Fruit fly (Drosophila melanogaster) whole organism: ENCODE measurements around the gene Rat1.
A peak's percentile ranks its signal among the peaks of the same experiment; 100 is the strongest.

ENCODE experiments used
- CG8478 ChIP-seq: fragments of >200 bp; optimal IDR thresholded peaks from 2 replicates; lab custom pipeline; 2018; ENCODE audit warnings: inconsistent platforms
- Dll ChIP-seq: fragments of >200 bp; optimal IDR thresholded peaks from 2 replicates; lab custom pipeline; 2017
- EcR ChIP-seq, 2 experiments: fragments of >200 bp; optimal IDR thresholded peaks; 2 replicates each; lab custom pipeline; 2017; ENCODE audit warnings: missing biosample characterization in 2 of 2, missing genetic modification characterization in 2 of 2, missing genetic modification reagents in 2 of 2
- pan ChIP-seq: fragments of >200 bp; optimal IDR thresholded peaks from 2 replicates; lab custom pipeline; 2017
- psq ChIP-seq: fragments of >200 bp; optimal IDR thresholded peaks from 2 replicates; lab custom pipeline; 2017
- usp ChIP-seq: fragments of >200 bp; optimal IDR thresholded peaks from 2 replicates; lab custom pipeline; 2017; ENCODE audit warnings: missing biosample characterization, missing genetic modification characterization, mixed read lengths

Rat1 gene

dm6 chr2L:6907761-6908160, at the start of gene Rat1, which contains the start of gene Polr1F:
Gene Rat1 (plus strand): TSS chr2L:6908083.
Gene Polr1F (minus strand): TSS chr2L:6907844.
- no peak for TF ChIP-seq usp (GFP tag; lab: Kevin White, UChicago)
- no peak for TF ChIP-seq EcR (GFP tag; optimal IDR thresholded peaks at IDR 0.05; lab: Kevin White, UChicago)
- TF ChIP-seq psq = no peak
- no peak for TF ChIP-seq CG8478

dm6 chr2L:6868178-6868867, 39.6 kb upstream of the Rat1 start:
- TF ChIP-seq Dll (lab: Kevin White, UChicago) (no peak), CG8478 (no peak), pan (lab: Kevin White, UChicago) (no peak), psq (no peak), usp (GFP tag; lab: Kevin White, UChicago) (no peak)

- no peak for TF ChIP-seq CG8478
- no peak for TF ChIP-seq Dll (lab: Kevin White, UChicago)
- no peak for TF ChIP-seq psq
- TF ChIP-seq usp (GFP tag; lab: Kevin White, UChicago) = no peak
- no peak for TF ChIP-seq pan (lab: Kevin White, UChicago)
- no peak for TF ChIP-seq EcR (GFP tag; optimal IDR thresholded peaks at IDR 0.05; lab: Kevin White, UChicago)
Measured at dm6 chr2L:6870289-6870688, 37.6 kb upstream of the Rat1 start, which contains the start of gene Nha1. Gene Nha1 (minus strand): TSS chr2L:6870389.

dm6 chr2L:6870777-6871176, 37.1 kb upstream of the Rat1 start:
- TF ChIP-seq EcR (GFP tag; optimal IDR thresholded peaks at IDR 0.05; lab: Kevin White, UChicago) (no peak), Dll (lab: Kevin White, UChicago) (no peak), psq (no peak), usp (GFP tag; lab: Kevin White, UChicago) (no peak), pan (lab: Kevin White, UChicago) (no peak), CG8478 (no peak)

- no peak for TF ChIP-seq psq
Measured at dm6 chr2L:6874006-6874405, 33.9 kb upstream of the Rat1 start.

- no peak for TF ChIP-seq EcR (GFP tag; optimal IDR thresholded peaks at IDR 0.05; lab: Kevin White, UChicago)
Measured at dm6 chr2L:6874526-6875198, 33.2 kb upstream of the Rat1 start, which contains the start of gene Nlg2. Gene Nlg2 (plus strand): TSS chr2L:6874900.

dm6 chr2L:6913964-6914363, 6.1 kb downstream of the Rat1 start, which contains the start of gene Wee1:
Gene Wee1 (minus strand): TSS chr2L:6914138.
- no peak for TF ChIP-seq CG8478
- TF ChIP-seq psq = no peak
- no peak for TF ChIP-seq usp (GFP tag; lab: Kevin White, UChicago)
- TF ChIP-seq pan (lab: Kevin White, UChicago) = no peak
- TF ChIP-seq Dll (lab: Kevin White, UChicago) = no peak

dm6 chr2L:6916345-6916744, 8.5 kb downstream of the Rat1 start, which contains the start of gene CG32829:
Gene CG32829 (minus strand): TSS chr2L:6916445.
- TF ChIP-seq EcR (GFP tag; optimal IDR thresholded peaks at IDR 0.05; lab: Kevin White, UChicago) (no peak), pan (lab: Kevin White, UChicago) (no peak)

- TF ChIP-seq usp (GFP tag; lab: Kevin White, UChicago) = no peak
- no peak for TF ChIP-seq CG8478
- no peak for TF ChIP-seq EcR (GFP tag; optimal IDR thresholded peaks at IDR 0.05; lab: Kevin White, UChicago)
- peak; percentile 97 for TF ChIP-seq pan (lab: Kevin White, UChicago)
- no peak for TF ChIP-seq Dll (lab: Kevin White, UChicago)
- no peak for TF ChIP-seq psq
Measured at dm6 chr2L:6918517-6919202, 10.8 kb downstream of the Rat1 start, which contains the start of gene nop5. Gene nop5 (minus strand): TSS chr2L:6918743.

- TF ChIP-seq psq (no peak), CG8478 (no peak), Dll (lab: Kevin White, UChicago) (no peak)
Measured at dm6 chr2L:6919203-6919849, 11.4 kb downstream of the Rat1 start.

- TF ChIP-seq Dll (lab: Kevin White, UChicago) (no peak), psq (no peak), usp (GFP tag; lab: Kevin White, UChicago) (no peak), EcR (GFP tag; optimal IDR thresholded peaks at IDR 0.05; lab: Kevin White, UChicago) (no peak), CG8478 (no peak), pan (lab: Kevin White, UChicago) (no peak)
Measured at dm6 chr2L:6919850-6920660, 12.2 kb downstream of the Rat1 start, which contains the start of gene x16. Gene x16 (minus strand): TSS chr2L:6920210.
